Worm (Caenorhabditis elegans) whole organism, midembryonic: ENCODE data around the gene F01D5.10.

Source experiments
- T22C8.4 ChIP-seq: fragments of 200-800 bp; sonication (Bioruptor generic); IDR thresholded peaks from 2 replicates; pipeline ENCODE4 v1.3.6; 2022; ENCODE audit warnings: missing genetic modification characterization, missing compliant biosample characterization
- cog-1 ChIP-seq: sonication (generic microtip); optimal IDR thresholded peaks from 2 replicates; lab custom pipeline; 2016; ENCODE audit warnings: missing genetic modification characterization, missing compliant biosample characterization
- flt-1 ChIP-seq: fragments of 200-800 bp; sonication (Bioruptor generic); IDR thresholded peaks from 2 replicates; pipeline ENCODE4 v1.3.6; 2022; ENCODE audit warnings: missing genetic modification characterization, missing compliant biosample characterization
- klf-2 ChIP-seq: fragments of 200-800 bp; sonication (Bioruptor generic); conservative IDR thresholded peaks from 2 replicates; pipeline ENCODE4 v1.3.6; 2022; ENCODE audit warnings: missing genetic modification reagents, missing genetic modification characterization, missing compliant biosample characterization
- med-1 ChIP-seq: sonication (generic microtip); optimal IDR thresholded peaks from 2 replicates; lab custom pipeline; 2017; ENCODE audit warnings: missing genetic modification characterization, mild to moderate bottlenecking, missing compliant biosample characterization, antibody characterized with exemption, missing genetic modification reagents; ENCODE audit not compliant: insufficient read depth
- ref-1 ChIP-seq: fragments of 200-800 bp; sonication (Bioruptor generic); conservative IDR thresholded peaks from 2 replicates; pipeline ENCODE4 v1.3.6; 2022; ENCODE audit warnings: missing genetic modification reagents, missing genetic modification characterization, missing compliant biosample characterization
- tab-1 ChIP-seq: fragments of 200-800 bp; sonication (Bioruptor generic); IDR thresholded peaks from 2 replicates; pipeline ENCODE4 v1.3.6; 2022; ENCODE audit warnings: missing genetic modification characterization, missing compliant biosample characterization
- ztf-23 ChIP-seq: fragments of 200-800 bp; sonication (Bioruptor generic); IDR thresholded peaks from 2 replicates; pipeline ENCODE4 v1.3.6; 2022; ENCODE audit warnings: missing genetic modification reagents, missing genetic modification characterization, missing compliant biosample characterization
- ztf-29 ChIP-seq: fragments of 200-800 bp; sonication (Bioruptor generic); IDR thresholded peaks from 2 replicates; pipeline ENCODE4 v1.3.6; 2022; ENCODE audit warnings: missing genetic modification reagents, missing genetic modification characterization, missing compliant biosample characterization

The F01D5.10 gene

ce11 chrII:14018192-14018591 lies 2.9 kb downstream of the F01D5.10 start:
- TF ChIP-seq tab-1: no peak
- TF ChIP-seq ztf-23 (GFP tag; lab: Robert Waterston, UW): peak; percentile 22; the same call in 1 of the 2 replicates

- no peak for TF ChIP-seq med-1 (GFP tag; lab: Kevin White, UChicago)
- TF ChIP-seq flt-1 (GFP tag; lab: Robert Waterston, UW): no peak
- no peak for TF ChIP-seq T22C8.4
- TF ChIP-seq tab-1: no peak
- no peak for TF ChIP-seq klf-2 (GFP tag; lab: Robert Waterston, UW)
- no peak for TF ChIP-seq ref-1 (GFP tag; lab: Robert Waterston, UW)
- no peak for TF ChIP-seq ztf-23 (GFP tag; lab: Robert Waterston, UW)
- TF ChIP-seq ztf-29 (GFP tag; lab: Robert Waterston, UW): no peak
- TF ChIP-seq cog-1 (tag; lab: Kevin White, UChicago): no peak
These were observed 4.3 kb downstream of the F01D5.10 start, which contains the start of gene cyp-37A1 for ce11 chrII:14016865-14017264. TSS of gene cyp-37A1 (minus strand) at chrII:14016965.

ce11 chrII:14014637-14015036 lies 6.5 kb downstream of the F01D5.10 start:
- no peak for TF ChIP-seq ztf-23 (GFP tag; lab: Robert Waterston, UW)
- TF ChIP-seq ref-1 (GFP tag; lab: Robert Waterston, UW): no peak
- TF ChIP-seq tab-1: no peak

ce11 chrII:14010656-14011376 lies 10.3 kb downstream of the F01D5.10 start, which contains the start of gene F01D5.8:
TSS of gene F01D5.8 (plus strand) at chrII:14010706.
- no peak for TF ChIP-seq klf-2 (GFP tag; lab: Robert Waterston, UW)
- no peak for TF ChIP-seq tab-1
- TF ChIP-seq ztf-29 (GFP tag; lab: Robert Waterston, UW): no peak

ce11 chrII:14008359-14008758 lies 12.8 kb downstream of the F01D5.10 start, which contains the start of gene F01D5.7:
TSS of gene F01D5.7 (plus strand) at chrII:14008659.
- TF ChIP-seq tab-1 (no peak), flt-1 (GFP tag; lab: Robert Waterston, UW) (no peak), ztf-29 (GFP tag; lab: Robert Waterston, UW) (no peak), T22C8.4 (no peak), cog-1 (tag; lab: Kevin White, UChicago) (no peak), ztf-23 (GFP tag; lab: Robert Waterston, UW) (no peak), med-1 (GFP tag; lab: Kevin White, UChicago) (no peak)

ce11 chrII:14006210-14006609 lies 14.9 kb downstream of the F01D5.10 start, which contains the start of gene F01D5.6:
TSS of gene F01D5.6 (plus strand) at chrII:14006510.
- TF ChIP-seq flt-1 (GFP tag; lab: Robert Waterston, UW): no peak
- TF ChIP-seq ref-1 (GFP tag; lab: Robert Waterston, UW): no peak
- TF ChIP-seq T22C8.4: no peak
- no peak for TF ChIP-seq klf-2 (GFP tag; lab: Robert Waterston, UW)
- TF ChIP-seq med-1 (GFP tag; lab: Kevin White, UChicago): no peak
- TF ChIP-seq ztf-23 (GFP tag; lab: Robert Waterston, UW): no peak
- no peak for TF ChIP-seq ztf-29 (GFP tag; lab: Robert Waterston, UW)
- TF ChIP-seq tab-1: no peak
- TF ChIP-seq cog-1 (tag; lab: Kevin White, UChicago): no peak

- TF ChIP-seq klf-2 (GFP tag; lab: Robert Waterston, UW): no peak
- TF ChIP-seq T22C8.4: no peak
- TF ChIP-seq flt-1 (GFP tag; lab: Robert Waterston, UW): no peak
- no peak for TF ChIP-seq med-1 (GFP tag; lab: Kevin White, UChicago)
- TF ChIP-seq ref-1 (GFP tag; lab: Robert Waterston, UW): no peak
- TF ChIP-seq tab-1: no peak
- no peak for TF ChIP-seq cog-1 (tag; lab: Kevin White, UChicago)
- no peak for TF ChIP-seq ztf-23 (GFP tag; lab: Robert Waterston, UW)
- TF ChIP-seq ztf-29 (GFP tag; lab: Robert Waterston, UW): no peak
These were observed 15.9 kb downstream of the F01D5.10 start for ce11 chrII:14005183-14005582.

ce11 chrII:14004770-14005169 lies 16.4 kb downstream of the F01D5.10 start:
- TF ChIP-seq ref-1 (GFP tag; lab: Robert Waterston, UW): no peak
- no peak for TF ChIP-seq ztf-29 (GFP tag; lab: Robert Waterston, UW)
- TF ChIP-seq cog-1 (tag; lab: Kevin White, UChicago): no peak
- TF ChIP-seq T22C8.4: no peak
- no peak for TF ChIP-seq med-1 (GFP tag; lab: Kevin White, UChicago)
- TF ChIP-seq ztf-23 (GFP tag; lab: Robert Waterston, UW): no peak
- no peak for TF ChIP-seq flt-1 (GFP tag; lab: Robert Waterston, UW)
- TF ChIP-seq klf-2 (GFP tag; lab: Robert Waterston, UW): no peak
- TF ChIP-seq tab-1: no peak

ce11 chrII:14003821-14004430 lies 17.2 kb downstream of the F01D5.10 start:
- TF ChIP-seq cog-1 (tag; lab: Kevin White, UChicago): no peak
- no peak for TF ChIP-seq med-1 (GFP tag; lab: Kevin White, UChicago)
- TF ChIP-seq flt-1 (GFP tag; lab: Robert Waterston, UW): no peak
- TF ChIP-seq ztf-23 (GFP tag; lab: Robert Waterston, UW): no peak
- TF ChIP-seq tab-1: no peak
- TF ChIP-seq klf-2 (GFP tag; lab: Robert Waterston, UW): no peak
- TF ChIP-seq T22C8.4: no peak
- no peak for TF ChIP-seq ztf-29 (GFP tag; lab: Robert Waterston, UW)
- no peak for TF ChIP-seq ref-1 (GFP tag; lab: Robert Waterston, UW)
